Worm (Caenorhabditis elegans) whole organism, L4/young adult: ENCODE data around the gene let-756.

Source experiments
- W03F9.2 ChIP-seq: fragments of 150-350 bp; optimal IDR thresholded peaks from 2 replicates; lab custom pipeline; 2014; ENCODE audit warnings: missing biosample characterization, missing genetic modification characterization
- dao-5 ChIP-seq: sonication (generic microtip); optimal IDR thresholded peaks from 2 replicates; lab custom pipeline; 2016; ENCODE audit warnings: missing genotype, missing genetic modification characterization, moderate library complexity, missing compliant biosample characterization
- him-1 ChIP-seq: sonication (generic microtip); optimal IDR thresholded peaks from 2 replicates; lab custom pipeline; 2016; ENCODE audit warnings: missing genotype, missing genetic modification reagents, missing genetic modification characterization, missing compliant biosample characterization

DNA sequence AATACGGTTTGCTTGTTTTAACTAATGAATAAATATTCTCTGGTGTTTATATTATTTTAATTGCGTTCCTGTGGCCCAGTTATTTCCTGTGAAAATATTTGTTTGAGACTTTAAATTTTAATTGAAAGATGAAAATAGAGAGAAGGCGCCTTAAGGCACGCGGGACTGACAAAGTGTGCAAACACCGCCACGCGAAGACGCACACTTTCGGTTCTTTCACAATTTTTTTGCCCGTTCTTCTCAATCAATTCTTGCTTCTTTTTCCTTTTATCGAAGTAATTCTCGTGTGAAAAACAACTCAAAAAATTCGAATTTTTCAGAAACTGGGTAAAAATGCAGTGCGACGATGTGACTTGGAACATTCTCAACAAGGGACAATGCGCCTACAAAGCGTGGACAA is 27.8 kb upstream of the let-756 start, which contains the start of gene C16A3.6:
- TF ChIP-seq him-1 (tag; lab: Kevin White, UChicago) (no peak), W03F9.2 (tag; lab: Kevin White, UChicago) (no peak), dao-5 (tag; lab: Kevin White, UChicago) (no peak)
